Fruit fly (Drosophila melanogaster) whole organism, prepupa: ENCODE data around the gene Pif1A.

Experiments used
- Blimp-1 ChIP-seq: fragments of 200-800 bp; sonication (Bioruptor generic); optimal IDR thresholded peaks from 3 replicates; lab custom pipeline; 2017; ENCODE audit warnings: missing biosample characterization, missing genetic modification characterization, mild to moderate bottlenecking, moderate library complexity, missing genetic modification reagents
- CG10631 ChIP-seq: fragments of 200-800 bp; sonication (Bioruptor generic); optimal IDR thresholded peaks from 2 replicates; lab custom pipeline; 2016; ENCODE audit warnings: missing biosample characterization, missing genetic modification characterization
- CG10669 ChIP-seq: fragments of 200-800 bp; sonication (Bioruptor generic); optimal IDR thresholded peaks from 3 replicates; lab custom pipeline; 2018; ENCODE audit warnings: missing biosample characterization, mild to moderate bottlenecking, missing genetic modification characterization, moderate library complexity
- CG11294 ChIP-seq: fragments of 200-800 bp; sonication (Bioruptor generic); IDR thresholded peaks from 2 replicates; pipeline ENCODE4 v1.3.6; 2022; ENCODE audit warnings: missing biosample characterization, missing genetic modification characterization
- CG11762 ChIP-seq: fragments of 200-800 bp; sonication (Bioruptor generic); optimal IDR thresholded peaks from 3 replicates; lab custom pipeline; 2016; ENCODE audit warnings: missing biosample characterization, missing genetic modification characterization; ENCODE audit not compliant: insufficient read depth
- CG11902 ChIP-seq: fragments of 200-800 bp; sonication (Bioruptor generic); optimal IDR thresholded peaks from 3 replicates; lab custom pipeline; 2016; ENCODE audit warnings: missing biosample characterization, missing genetic modification characterization
- CG15336 ChIP-seq: fragments of 200-800 bp; sonication (Bioruptor generic); IDR thresholded peaks from 2 replicates; pipeline ENCODE4 v1.3.6; 2022; ENCODE audit warnings: missing biosample characterization, missing genetic modification characterization
- CG1621 ChIP-seq: fragments of 200-800 bp; sonication (Bioruptor generic); optimal IDR thresholded peaks from 3 replicates; lab custom pipeline; 2018; ENCODE audit warnings: missing biosample characterization, mild to moderate bottlenecking, missing genetic modification characterization
- CG16779 ChIP-seq: fragments of 200-800 bp; sonication (Bioruptor generic); optimal IDR thresholded peaks from 3 replicates; lab custom pipeline; 2017; ENCODE audit warnings: missing biosample characterization, mild to moderate bottlenecking, missing genetic modification characterization
- CG3032 ChIP-seq: fragments of 200-800 bp; optimal IDR thresholded peaks from 2 replicates; lab custom pipeline; 2019; ENCODE audit warnings: missing biosample characterization, mild to moderate bottlenecking, missing genetic modification characterization, moderate library complexity
- CG31627 ChIP-seq: fragments of 200-800 bp; sonication (Bioruptor generic); optimal IDR thresholded peaks from 3 replicates; lab custom pipeline; 2016; ENCODE audit warnings: missing biosample characterization, missing genetic modification characterization
- CG32006 ChIP-seq: fragments of 200-800 bp; sonication (Bioruptor generic); optimal IDR thresholded peaks from 3 replicates; lab custom pipeline; 2017; ENCODE audit warnings: missing biosample characterization, mild to moderate bottlenecking, missing genetic modification characterization
- CG34406 ChIP-seq: fragments of 200-800 bp; sonication (Bioruptor generic); optimal IDR thresholded peaks from 3 replicates; lab custom pipeline; 2016; ENCODE audit warnings: missing biosample characterization, missing genetic modification characterization
- CG3919 ChIP-seq: fragments of 200-800 bp; sonication (Bioruptor generic); optimal IDR thresholded peaks from 3 replicates; lab custom pipeline; 2016; ENCODE audit warnings: missing biosample characterization, missing genetic modification characterization
- CG4318 ChIP-seq: fragments of 200-800 bp; sonication (Bioruptor generic); optimal IDR thresholded peaks from 3 replicates; lab custom pipeline; 2017; ENCODE audit warnings: missing biosample characterization, mild to moderate bottlenecking, missing genetic modification characterization
- CG6163 ChIP-seq: fragments of 200-800 bp; sonication (Bioruptor generic); IDR thresholded peaks from 3 replicates; pipeline ENCODE4 v1.3.6; 2022; ENCODE audit warnings: missing biosample characterization, missing genetic modification characterization
- CG6792 ChIP-seq: fragments of 200-800 bp; sonication (Bioruptor generic); optimal IDR thresholded peaks from 3 replicates; lab custom pipeline; 2016; ENCODE audit warnings: missing biosample characterization, missing genetic modification characterization
- CG6808 ChIP-seq: fragments of 200-800 bp; sonication (Bioruptor generic); optimal IDR thresholded peaks from 3 replicates; lab custom pipeline; 2017; ENCODE audit warnings: missing biosample characterization, missing genetic modification characterization, mild to moderate bottlenecking, moderate library complexity, missing genetic modification reagents
- CG6854 ChIP-seq: fragments of 200-800 bp; sonication (Bioruptor generic); optimal IDR thresholded peaks from 2 replicates; lab custom pipeline; 2017; ENCODE audit warnings: missing biosample characterization, mild to moderate bottlenecking, missing genetic modification characterization
- CG8119 ChIP-seq: fragments of 200-800 bp; sonication (Bioruptor generic); IDR thresholded peaks from 3 replicates; pipeline ENCODE4 v1.3.6; 2022; ENCODE audit warnings: missing biosample characterization, missing genetic modification characterization
- CG8319 ChIP-seq: fragments of 200-800 bp; sonication (Bioruptor generic); optimal IDR thresholded peaks from 3 replicates; lab custom pipeline; 2016; ENCODE audit warnings: missing biosample characterization, missing genetic modification characterization
- CG8632 ChIP-seq: fragments of 200-800 bp; sonication (Bioruptor generic); optimal IDR thresholded peaks from 3 replicates; lab custom pipeline; 2016; ENCODE audit warnings: missing biosample characterization, missing genetic modification characterization
- Eip75B ChIP-seq: fragments of 200-800 bp; sonication (Bioruptor generic); optimal IDR thresholded peaks from 3 replicates; lab custom pipeline; 2016; ENCODE audit warnings: missing biosample characterization, missing genetic modification characterization
- Eip78C ChIP-seq: fragments of 200-800 bp; sonication (Bioruptor generic); peaks from one replicate; lab custom pipeline; 2016; ENCODE audit warnings: missing biosample characterization, missing genetic modification characterization
- Eip93F ChIP-seq: fragments of 200-800 bp; sonication (Bioruptor generic); optimal IDR thresholded peaks from 2 replicates; lab custom pipeline; 2016; ENCODE audit warnings: missing biosample characterization, mild to moderate bottlenecking, missing genetic modification characterization
- Ets21C ChIP-seq: fragments of 200-800 bp; sonication (Bioruptor generic); optimal IDR thresholded peaks from 3 replicates; lab custom pipeline; 2016; ENCODE audit warnings: missing biosample characterization, missing genetic modification characterization
- Ets96B ChIP-seq: fragments of 200-800 bp; optimal IDR thresholded peaks from 2 replicates; lab custom pipeline; 2019; ENCODE audit warnings: missing biosample characterization, mild to moderate bottlenecking, missing genetic modification characterization, moderate library complexity
- Gug ChIP-seq: fragments of 200-800 bp; sonication (Bioruptor generic); IDR thresholded peaks from 2 replicates; pipeline ENCODE4 v1.3.6; 2022; ENCODE audit warnings: missing biosample characterization, missing genetic modification characterization
- Hr38 ChIP-seq: sonication (Bioruptor generic); optimal IDR thresholded peaks from 2 replicates; lab custom pipeline; 2016; ENCODE audit warnings: missing biosample characterization, missing genetic modification characterization
- Hr4 ChIP-seq: fragments of 200-800 bp; sonication (Bioruptor generic); optimal IDR thresholded peaks from 3 replicates; lab custom pipeline; 2016; ENCODE audit warnings: missing biosample characterization, missing genetic modification characterization
- Lpt ChIP-seq: fragments of 200-800 bp; sonication (Bioruptor generic); optimal IDR thresholded peaks from 3 replicates; lab custom pipeline; 2016; ENCODE audit warnings: missing biosample characterization, missing genetic modification characterization
- OdsH ChIP-seq: fragments of 200-800 bp; sonication (Bioruptor generic); optimal IDR thresholded peaks from 3 replicates; lab custom pipeline; 2016; ENCODE audit warnings: missing biosample characterization, missing genetic modification characterization
- Smox ChIP-seq: fragments of 200-800 bp; sonication (Bioruptor generic); optimal IDR thresholded peaks from 3 replicates; lab custom pipeline; 2016; ENCODE audit warnings: missing biosample characterization, missing genetic modification characterization
- Sox102F ChIP-seq: fragments of 200-800 bp; sonication (Bioruptor generic); optimal IDR thresholded peaks from 2 replicates; lab custom pipeline; 2016; ENCODE audit warnings: missing biosample characterization, mild to moderate bottlenecking, missing genetic modification characterization
- achi ChIP-seq: fragments of 200-800 bp; sonication (Bioruptor generic); optimal IDR thresholded peaks from 3 replicates; lab custom pipeline; 2016; ENCODE audit warnings: missing biosample characterization, missing genetic modification characterization
- acj6 ChIP-seq: fragments of 200-800 bp; sonication (Bioruptor generic); optimal IDR thresholded peaks from 3 replicates; lab custom pipeline; 2016; ENCODE audit warnings: missing biosample characterization, missing genetic modification characterization
- cyc ChIP-seq: fragments of 200-800 bp; sonication (Bioruptor generic); optimal IDR thresholded peaks from 3 replicates; lab custom pipeline; 2016; ENCODE audit warnings: missing biosample characterization, missing genetic modification characterization
- dac ChIP-seq: fragments of 200-800 bp; sonication (Bioruptor generic); optimal IDR thresholded peaks from 2 replicates; lab custom pipeline; 2017; ENCODE audit warnings: missing biosample characterization, mild to moderate bottlenecking, missing genetic modification characterization
- dsx ChIP-seq: fragments of 200-800 bp; optimal IDR thresholded peaks from 3 replicates; lab custom pipeline; 2019; ENCODE audit warnings: missing biosample characterization, mild to moderate bottlenecking, missing genetic modification characterization, moderate library complexity; ENCODE audit not compliant: poor library complexity, severe bottlenecking
- esn ChIP-seq: fragments of 200-800 bp; sonication (Bioruptor generic); optimal IDR thresholded peaks from 2 replicates; lab custom pipeline; 2016; ENCODE audit warnings: missing biosample characterization, mild to moderate bottlenecking, missing genetic modification characterization, moderate library complexity
- fd59A ChIP-seq: fragments of 200-800 bp; sonication (Bioruptor generic); optimal IDR thresholded peaks from 2 replicates; lab custom pipeline; 2017; ENCODE audit warnings: missing biosample characterization, mild to moderate bottlenecking, missing genetic modification characterization, missing genetic modification reagents
- fd85E ChIP-seq: fragments of 200-800 bp; sonication (Bioruptor generic); optimal IDR thresholded peaks from 3 replicates; lab custom pipeline; 2016; ENCODE audit warnings: missing biosample characterization, missing genetic modification characterization
- fkh ChIP-seq: fragments of 200-800 bp; sonication (Bioruptor generic); optimal IDR thresholded peaks from 3 replicates; lab custom pipeline; 2017; ENCODE audit warnings: missing biosample characterization, mild to moderate bottlenecking, missing genetic modification characterization, moderate library complexity
- lz ChIP-seq: fragments of 200-800 bp; sonication (Bioruptor generic); optimal IDR thresholded peaks from 3 replicates; lab custom pipeline; 2016; ENCODE audit warnings: missing biosample characterization, missing genetic modification characterization
- net ChIP-seq: fragments of 200-800 bp; sonication (Bioruptor generic); optimal IDR thresholded peaks from 3 replicates; lab custom pipeline; 2016; ENCODE audit warnings: missing biosample characterization, missing genetic modification characterization
- pdm3 ChIP-seq: fragments of 200-800 bp; sonication (Bioruptor generic); optimal IDR thresholded peaks from 3 replicates; lab custom pipeline; 2016; ENCODE audit warnings: missing biosample characterization, missing genetic modification characterization
- salr ChIP-seq, 2 experiments: fragments of 200-800 bp; sonication (Bioruptor generic); optimal IDR thresholded peaks; 3 replicates each; lab custom pipeline; 2016 to 2018; ENCODE audit warnings: missing biosample characterization in 2 of 2, missing genetic modification characterization in 2 of 2, mild to moderate bottlenecking in 1 of 2
- spab ChIP-seq: fragments of 200-800 bp; sonication (Bioruptor generic); optimal IDR thresholded peaks from 2 replicates; lab custom pipeline; 2017; ENCODE audit warnings: missing biosample characterization, mild to moderate bottlenecking, missing genetic modification characterization, missing genetic modification reagents
- ss ChIP-seq, 2 experiments: fragments of 200-800 bp; sonication (Bioruptor generic); optimal IDR thresholded peaks; 2 replicates in 1 of 2; 3 replicates in 1 of 2; lab custom pipeline; 2017 to 2018; ENCODE audit warnings: mild to moderate bottlenecking in 2 of 2, missing biosample characterization in 2 of 2, missing genetic modification characterization in 2 of 2, moderate library complexity in 1 of 2
- svp ChIP-seq: fragments of 200-800 bp; sonication (Bioruptor generic); peaks from one replicate; lab custom pipeline; 2016; ENCODE audit warnings: missing biosample characterization, missing genetic modification characterization
- vri ChIP-seq: fragments of 200-800 bp; sonication (Bioruptor generic); optimal IDR thresholded peaks from 3 replicates; lab custom pipeline; 2016; ENCODE audit warnings: missing biosample characterization, mild to moderate bottlenecking, missing genetic modification characterization

Gene Pif1A

DNA sequence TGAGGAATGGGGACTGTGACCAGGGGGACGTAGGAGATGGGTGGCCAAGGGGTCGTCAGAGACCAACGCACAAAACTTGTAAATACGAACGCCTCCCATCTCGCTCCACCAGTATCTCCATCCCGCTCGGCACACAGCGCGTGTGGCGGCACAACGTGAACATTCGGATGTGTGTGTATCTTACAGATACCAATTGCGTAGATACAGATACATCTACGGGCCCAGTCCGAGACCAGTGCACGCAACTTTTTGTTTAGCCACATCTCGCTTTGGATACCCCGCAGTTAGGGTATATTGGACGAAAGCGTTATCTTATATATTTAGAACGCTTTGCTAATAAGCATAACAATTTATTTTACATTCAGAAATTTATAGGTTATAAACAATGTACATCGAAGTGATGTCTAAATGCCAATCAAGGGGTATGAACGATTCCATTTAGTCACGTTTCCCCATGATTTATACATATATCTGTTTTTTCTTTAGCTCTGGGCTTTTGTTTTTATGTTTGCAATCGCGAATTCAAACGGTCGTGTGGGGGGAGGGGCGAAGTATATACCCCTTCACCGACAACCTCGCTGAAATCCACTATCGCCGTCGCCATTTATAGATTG lies 10.5 kb upstream of the Pif1A start:
- TF ChIP-seq spab (GFP tag; lab: Kevin White, UChicago) (peak; percentile 99), Eip93F (peak; percentile 98), CG34406 (peak; percentile 98), esn (peak; percentile 99), CG16779 (tag; lab: Kevin White, UChicago) (peak; percentile 98), dsx (GFP tag; lab: Kevin White, UChicago) (peak; percentile 98), ss (GFP tag; optimal IDR thresholded peaks at IDR 0.05; lab: Kevin White, UChicago) (peak; percentile 98), CG8119 (peak; percentile 99), CG11902 (GFP tag; lab: Kevin White, UChicago) (peak; percentile 97), dac (GFP tag; lab: Kevin White, UChicago) (peak; percentile 98), net (GFP tag; lab: Kevin White, UChicago) (peak; percentile 99), CG31627 (GFP tag; lab: Kevin White, UChicago) (peak; percentile 98), CG1621 (tag; lab: Kevin White, UChicago) (peak; percentile 98), CG10669 (GFP tag; lab: Kevin White, UChicago) (peak; percentile 99), CG3032 (tag; lab: Kevin White, UChicago) (peak; percentile 99), CG8319 (GFP tag; lab: Kevin White, UChicago) (peak; percentile 97), acj6 (GFP tag; lab: Kevin White, UChicago) (peak; percentile 99), Ets96B (tag; lab: Kevin White, UChicago) (peak; percentile 99), Blimp-1 (GFP tag; lab: Kevin White, UChicago) (peak; percentile 84), fd85E (GFP tag; lab: Kevin White, UChicago) (peak; percentile 91), CG4318 (peak; percentile 99), Sox102F (GFP tag; lab: Kevin White, UChicago) (peak; percentile 98), Gug (GFP tag; lab: Robert Waterston, UW) (peak; percentile 98), CG6808 (GFP tag; lab: Kevin White, UChicago) (peak; percentile 98), CG6854 (GFP tag; lab: Kevin White, UChicago) (peak; percentile 89), Ets21C (GFP tag; lab: Kevin White, UChicago) (peak; percentile 97), CG15336 (GFP tag; lab: Robert Waterston, UW) (peak; percentile 99), Hr38 (GFP tag; lab: Kevin White, UChicago) (peak; percentile 87), Eip78C (GFP tag; lab: Kevin White, UChicago) (peak; percentile 100), cyc (GFP tag; lab: Kevin White, UChicago) (peak; percentile 98), CG11294 (GFP tag; lab: Robert Waterston, UW) (peak; percentile 99), Eip75B (GFP tag; lab: Kevin White, UChicago) (peak; percentile 99), lz (GFP tag; lab: Kevin White, UChicago) (peak; percentile 98), fd59A (GFP tag; lab: Kevin White, UChicago) (peak; percentile 99), CG6163 (GFP tag; lab: Robert Waterston, UW) (peak; percentile 99), CG8632 (peak; percentile 99), svp (GFP tag; lab: Kevin White, UChicago) (peak; percentile 98), CG3919 (GFP tag; lab: Kevin White, UChicago) (peak; percentile 99), CG6792 (GFP tag; lab: Kevin White, UChicago) (peak; percentile 99), Lpt (GFP tag; lab: Kevin White, UChicago) (peak; percentile 99), Hr4 (peak; percentile 100), salr (GFP tag; optimal IDR thresholded peaks at IDR 0.05; lab: Kevin White, UChicago) (peak; percentile 98 to 99), OdsH (peak; percentile 99), pdm3 (GFP tag; lab: Kevin White, UChicago) (peak; percentile 99), achi (peak; percentile 98), CG11762 (GFP tag; lab: Kevin White, UChicago) (peak; percentile 99), Smox (GFP tag; lab: Kevin White, UChicago) (peak; percentile 97), fkh (GFP tag; lab: Kevin White, UChicago) (peak; percentile 94), vri (GFP tag; lab: Kevin White, UChicago) (peak; percentile 99), CG10631 (GFP tag; lab: Kevin White, UChicago) (peak; percentile 99), CG32006 (GFP tag; lab: Kevin White, UChicago) (peak; percentile 100)
